Worm (Caenorhabditis elegans) whole organism, L3 larva: ENCODE measurements around the gene rga-1.

ENCODE experiments used
- R02D3.7 ChIP-seq: fragments of 150-350 bp; optimal IDR thresholded peaks from 2 replicates; lab custom pipeline; 2014; ENCODE audit warnings: missing biosample characterization, missing genetic modification characterization
- ZK546.5 ChIP-seq: sonication (generic microtip); optimal IDR thresholded peaks from 2 replicates; lab custom pipeline; 2017; ENCODE audit warnings: missing biosample characterization, missing genetic modification characterization
- ama-1 ChIP-seq: fragments of 150-350 bp; optimal IDR thresholded peaks from 2 replicates; lab custom pipeline; 2018
- ceh-16 ChIP-seq: sonication (generic microtip); optimal IDR thresholded peaks from 2 replicates; lab custom pipeline; 2017; ENCODE audit warnings: missing biosample characterization, missing genetic modification characterization
- ceh-28 ChIP-seq: fragments of 150-350 bp; optimal IDR thresholded peaks from 2 replicates; lab custom pipeline; 2014; ENCODE audit warnings: missing biosample characterization, missing genetic modification reagents, missing genetic modification characterization
- ceh-82 ChIP-seq: fragments of 150-350 bp; optimal IDR thresholded peaks from 2 replicates; lab custom pipeline; 2014; ENCODE audit warnings: missing biosample characterization, missing genetic modification characterization
- ceh-9 ChIP-seq: sonication (generic microtip); optimal IDR thresholded peaks from 2 replicates; lab custom pipeline; 2018; ENCODE audit warnings: missing biosample characterization, missing genetic modification characterization
- daf-12 ChIP-seq: fragments of 150-350 bp; optimal IDR thresholded peaks from 2 replicates; lab custom pipeline; 2014; ENCODE audit warnings: missing biosample characterization, missing genetic modification reagents, missing genetic modification characterization
- egl-5 ChIP-seq: fragments of 150-350 bp; optimal IDR thresholded peaks from 2 replicates; lab custom pipeline; 2017; ENCODE audit warnings: missing biosample characterization, missing genetic modification reagents, missing genetic modification characterization, inconsistent platforms
- elt-1 ChIP-seq: fragments of 150-350 bp; optimal IDR thresholded peaks from 2 replicates; lab custom pipeline; 2014; ENCODE audit warnings: missing biosample characterization, missing genetic modification characterization
- elt-2 ChIP-seq: sonication (generic microtip); optimal IDR thresholded peaks from 2 replicates; lab custom pipeline; 2016; ENCODE audit warnings: missing genetic modification reagents, mild to moderate bottlenecking, missing genetic modification characterization, missing compliant biosample characterization
- elt-3 ChIP-seq, 3 experiments: fragments of 150-350 bp in 1 of 3; sonication (generic microtip) in 2 of 3; optimal IDR thresholded peaks; 2 replicates in 2 of 3; 4 replicates in 1 of 3; lab custom pipeline; 2014 to 2017; ENCODE audit warnings: missing biosample characterization in 3 of 3, missing genetic modification characterization in 3 of 3
- eor-1 ChIP-seq, 2 experiments: fragments of 150-350 bp; optimal IDR thresholded peaks; 2 replicates each; lab custom pipeline; 2014 to 2018; ENCODE audit warnings: missing biosample characterization in 2 of 2, missing genetic modification characterization in 2 of 2
- fkh-10 ChIP-seq: sonication (generic microtip); optimal IDR thresholded peaks from 2 replicates; lab custom pipeline; 2017; ENCODE audit warnings: missing biosample characterization, missing genetic modification reagents, missing genetic modification characterization
- fkh-2 ChIP-seq: fragments of 150-350 bp; optimal IDR thresholded peaks from 2 replicates; lab custom pipeline; 2014; ENCODE audit warnings: missing biosample characterization, missing genetic modification reagents, missing genetic modification characterization
- fos-1 ChIP-seq: fragments of 150-350 bp; optimal IDR thresholded peaks from 2 replicates; lab custom pipeline; 2014; ENCODE audit warnings: missing biosample characterization, missing genetic modification characterization
- hmg-11 ChIP-seq: sonication (generic microtip); optimal IDR thresholded peaks from 2 replicates; lab custom pipeline; 2016; ENCODE audit warnings: missing genetic modification characterization, missing compliant biosample characterization
- jun-1 ChIP-seq: fragments of 150-350 bp; optimal IDR thresholded peaks from 2 replicates; lab custom pipeline; 2014; ENCODE audit warnings: missing biosample characterization, missing genetic modification reagents, missing genetic modification characterization
- lin-15B ChIP-seq: fragments of 150-350 bp; optimal IDR thresholded peaks from 2 replicates; lab custom pipeline; 2014; ENCODE audit warnings: missing biosample characterization, missing genetic modification characterization
- lin-39 ChIP-seq: fragments of 150-350 bp; optimal IDR thresholded peaks from 2 replicates; lab custom pipeline; 2018; ENCODE audit warnings: missing biosample characterization, missing genetic modification reagents, missing genetic modification characterization
- lsy-12 ChIP-seq: sonication (generic microtip); optimal IDR thresholded peaks from 2 replicates; lab custom pipeline; 2016; ENCODE audit warnings: mild to moderate bottlenecking, missing genetic modification characterization, missing compliant biosample characterization
- mdl-1 ChIP-seq: fragments of 150-350 bp; optimal IDR thresholded peaks from 2 replicates; lab custom pipeline; 2014; ENCODE audit warnings: missing biosample characterization, missing genetic modification characterization
- mml-1 ChIP-seq: fragments of 150-350 bp; sonication (generic microtip); optimal IDR thresholded peaks from 3 replicates; lab custom pipeline; 2014; ENCODE audit warnings: missing biosample characterization, missing genetic modification characterization
- nfya-1 ChIP-seq: sonication (generic microtip); optimal IDR thresholded peaks from 2 replicates; lab custom pipeline; 2017; ENCODE audit warnings: missing genetic modification characterization, mild to moderate bottlenecking, missing compliant biosample characterization, antibody characterized with exemption, moderate library complexity; ENCODE audit not compliant: insufficient read depth
- nhr-11 ChIP-seq: fragments of 150-350 bp; optimal IDR thresholded peaks from 2 replicates; lab custom pipeline; 2014; ENCODE audit warnings: missing biosample characterization, missing genetic modification characterization
- nhr-12 ChIP-seq: fragments of 150-350 bp; optimal IDR thresholded peaks from 2 replicates; lab custom pipeline; 2014; ENCODE audit warnings: missing biosample characterization, missing genetic modification characterization
- nhr-23 ChIP-seq: fragments of 150-350 bp; optimal IDR thresholded peaks from 2 replicates; lab custom pipeline; 2014; ENCODE audit warnings: missing biosample characterization, missing genetic modification reagents, missing genetic modification characterization
- nhr-237 ChIP-seq: fragments of 150-350 bp; optimal IDR thresholded peaks from 2 replicates; lab custom pipeline; 2014; ENCODE audit warnings: missing biosample characterization, missing genetic modification characterization
- nhr-25 ChIP-seq: sonication (generic microtip); optimal IDR thresholded peaks from 2 replicates; lab custom pipeline; 2017; ENCODE audit warnings: missing biosample characterization, missing genetic modification characterization
- nhr-28 ChIP-seq: fragments of 150-350 bp; optimal IDR thresholded peaks from 2 replicates; lab custom pipeline; 2014; ENCODE audit warnings: missing biosample characterization, missing genetic modification characterization
- nhr-43 ChIP-seq: sonication (generic microtip); optimal IDR thresholded peaks from 2 replicates; lab custom pipeline; 2016; ENCODE audit warnings: mild to moderate bottlenecking, missing genetic modification characterization, missing compliant biosample characterization; ENCODE audit not compliant: poor library complexity, severe bottlenecking
- nhr-76 ChIP-seq: fragments of 150-350 bp; sonication (generic microtip); optimal IDR thresholded peaks from 5 replicates; lab custom pipeline; 2014; ENCODE audit warnings: missing biosample characterization, missing genetic modification characterization
- nhr-77 ChIP-seq: fragments of 150-350 bp; optimal IDR thresholded peaks from 2 replicates; lab custom pipeline; 2014; ENCODE audit warnings: missing biosample characterization, missing genetic modification characterization
- pha-4 ChIP-seq: fragments of 150-350 bp; optimal IDR thresholded peaks from 2 replicates; lab custom pipeline; 2014; ENCODE audit warnings: missing biosample characterization, missing genetic modification reagents, missing genetic modification characterization
- pqm-1 ChIP-seq: fragments of 150-350 bp; optimal IDR thresholded peaks from 2 replicates; lab custom pipeline; 2017; ENCODE audit warnings: missing biosample characterization, missing genetic modification characterization, inconsistent platforms
- sea-2 ChIP-seq: fragments of 150-350 bp; sonication (generic microtip); optimal IDR thresholded peaks from 4 replicates; lab custom pipeline; 2014; ENCODE audit warnings: missing biosample characterization, missing genetic modification reagents, missing genetic modification characterization
- skn-1 ChIP-seq: fragments of 150-350 bp; optimal IDR thresholded peaks from 2 replicates; lab custom pipeline; 2014; ENCODE audit warnings: missing biosample characterization, missing genetic modification characterization
- snpc-4 ChIP-seq: fragments of 150-350 bp; optimal IDR thresholded peaks from 2 replicates; lab custom pipeline; 2014; ENCODE audit warnings: missing biosample characterization, missing genetic modification characterization
- tbx-2 ChIP-seq: sonication (generic microtip); optimal IDR thresholded peaks from 2 replicates; lab custom pipeline; 2016; ENCODE audit warnings: mild to moderate bottlenecking, missing genetic modification characterization, missing compliant biosample characterization
- unc-39 ChIP-seq: sonication (generic microtip); optimal IDR thresholded peaks from 4 replicates; lab custom pipeline; 2017; ENCODE audit warnings: missing biosample characterization, missing genetic modification characterization
- zag-1 ChIP-seq: fragments of 150-350 bp; optimal IDR thresholded peaks from 2 replicates; lab custom pipeline; 2014; ENCODE audit warnings: missing biosample characterization, missing genetic modification characterization
- ztf-11 ChIP-seq: fragments of 150-350 bp; optimal IDR thresholded peaks from 2 replicates; lab custom pipeline; 2014; ENCODE audit warnings: missing biosample characterization, missing genetic modification characterization
- ztf-4 ChIP-seq: fragments of 150-350 bp; optimal IDR thresholded peaks from 2 replicates; lab custom pipeline; 2014; ENCODE audit warnings: missing biosample characterization, missing genetic modification characterization

rga-1 gene

ce11 chrII:11464427-11464944, at the start of gene rga-1, which contains the start of gene aars-1:
rga-1 (plus strand) TSS chrII:11464894.
aars-1 (minus strand) TSS chrII:11464497.
- no peak for TF ChIP-seq ZK546.5 (tag; lab: Kevin White, UChicago)
- TF ChIP-seq elt-3 (tag; optimal IDR thresholded peaks at IDR 0.05; lab: Kevin White, UChicago): no peak
- TF ChIP-seq lin-15B (tag; lab: Kevin White, UChicago): peak; percentile 28
- TF ChIP-seq nfya-1 (tag; lab: Kevin White, UChicago): peak; percentile 61
- TF ChIP-seq mml-1 (tag; lab: Kevin White, UChicago): no peak
- peak; percentile 47 for TF ChIP-seq jun-1 (tag; lab: Kevin White, UChicago)
- peak; percentile 53 for TF ChIP-seq fkh-2
- no peak for TF ChIP-seq mdl-1
- no peak for TF ChIP-seq nhr-77 (tag; lab: Kevin White, UChicago)
- TF ChIP-seq nhr-43 (tag; lab: Kevin White, UChicago): peak; percentile 73
- TF ChIP-seq snpc-4: peak; percentile 29
- TF ChIP-seq lin-39 (tag; lab: Kevin White, UChicago): no peak
- no peak for TF ChIP-seq eor-1 (tag; optimal IDR thresholded peaks at IDR 0.05; lab: Kevin White, UChicago)
- TF ChIP-seq nhr-11 (tag; lab: Kevin White, UChicago): no peak
- TF ChIP-seq daf-12 (tag; lab: Kevin White, UChicago): no peak
- no peak for TF ChIP-seq unc-39 (tag; lab: Kevin White, UChicago)
- TF ChIP-seq nhr-76 (tag; lab: Kevin White, UChicago): no peak
- peak; percentile 55 for TF ChIP-seq egl-5
- TF ChIP-seq nhr-28 (tag; lab: Kevin White, UChicago): no peak
- TF ChIP-seq lsy-12 (tag; lab: Kevin White, UChicago): no peak
- peak; percentile 35 for TF ChIP-seq R02D3.7 (tag; lab: Kevin White, UChicago)
- peak; percentile 60 for TF ChIP-seq hmg-11 (tag; lab: Kevin White, UChicago)
- TF ChIP-seq skn-1 (tag; lab: Kevin White, UChicago): no peak
- no peak for TF ChIP-seq tbx-2 (tag; lab: Kevin White, UChicago)
- TF ChIP-seq elt-2 (tag; lab: Kevin White, UChicago): peak; percentile 76
- no peak for TF ChIP-seq ceh-16 (tag; lab: Kevin White, UChicago)
- TF ChIP-seq ztf-4 (tag; lab: Kevin White, UChicago): no peak
- TF ChIP-seq pqm-1 (tag; lab: Kevin White, UChicago): peak; percentile 82
- TF ChIP-seq pha-4 (tag; lab: Kevin White, UChicago): peak; percentile 70
- TF ChIP-seq nhr-23 (tag; lab: Kevin White, UChicago): peak; percentile 71
- no peak for TF ChIP-seq fos-1 (tag; lab: Kevin White, UChicago)
- no peak for TF ChIP-seq sea-2 (GFP tag; lab: Kevin White, UChicago)
- no peak for TF ChIP-seq ceh-82 (tag; lab: Kevin White, UChicago)
- TF ChIP-seq elt-1: peak; percentile 34
- TF ChIP-seq fkh-10 (GFP tag; lab: Kevin White, UChicago): no peak
- peak; percentile 70 for TF ChIP-seq ceh-28 (tag; lab: Kevin White, UChicago)
- TF ChIP-seq ztf-11 (tag; lab: Kevin White, UChicago): no peak
- TF ChIP-seq nhr-25 (tag; lab: Kevin White, UChicago): peak; percentile 83
- TF ChIP-seq ama-1 (lab: Kevin White, UChicago): no peak
- TF ChIP-seq nhr-237 (tag; lab: Kevin White, UChicago): no peak
- no peak for TF ChIP-seq ceh-9 (tag; lab: Kevin White, UChicago)
- no peak for TF ChIP-seq nhr-12 (tag; lab: Kevin White, UChicago)
- no peak for TF ChIP-seq zag-1 (tag; lab: Kevin White, UChicago)

- no peak for TF ChIP-seq nhr-76 (tag; lab: Kevin White, UChicago)
- no peak for TF ChIP-seq ztf-4 (tag; lab: Kevin White, UChicago)
- TF ChIP-seq nhr-237 (tag; lab: Kevin White, UChicago): no peak
- no peak for TF ChIP-seq elt-3 (tag; optimal IDR thresholded peaks at IDR 0.05; lab: Kevin White, UChicago)
- no peak for TF ChIP-seq skn-1 (tag; lab: Kevin White, UChicago)
- TF ChIP-seq, all 47 proteins: peak for 0
These were observed 49.0 kb upstream of the rga-1 start, which contains the start of gene C05D12.1 for ce11 chrII:11415672-11416071. C05D12.1 (minus strand) TSS chrII:11415772.
